Fruit fly (Drosophila melanogaster) whole organism, embryonic: ENCODE data around the gene Traf-like.
A peak's percentile ranks its signal among the peaks of the same experiment; 100 is the strongest.

Source experiments
- Asciz ChIP-seq: fragments of 200-800 bp; sonication (Bioruptor generic); optimal IDR thresholded peaks from 2 replicates; lab custom pipeline; 2017; ENCODE audit warnings: missing biosample characterization, mild to moderate bottlenecking, missing genetic modification characterization, missing genetic modification reagents
- Awh ChIP-seq: fragments of 200-800 bp; sonication (Bioruptor generic); IDR thresholded peaks from 2 replicates; pipeline ENCODE4, ENCODE4 v1.3.6; 2022; ENCODE audit warnings: missing biosample characterization, missing genetic modification characterization
- Bteb2 ChIP-seq: fragments of 200-800 bp; sonication (Bioruptor generic); optimal IDR thresholded peaks from 2 replicates; lab custom pipeline; 2016; ENCODE audit warnings: missing biosample characterization, missing genetic modification characterization
- C15 ChIP-seq: fragments of 200-800 bp; sonication (Bioruptor generic); IDR thresholded peaks from 3 replicates; pipeline ENCODE4 v1.3.6; 2022; ENCODE audit warnings: missing biosample characterization, missing genetic modification characterization
- CG10462 ChIP-seq: fragments of 200-800 bp; sonication (Bioruptor generic); optimal IDR thresholded peaks from 2 replicates; lab custom pipeline; 2016; ENCODE audit warnings: missing biosample characterization, missing genetic modification characterization
- CG10979 ChIP-seq: fragments of 200-800 bp; sonication (Bioruptor generic); optimal IDR thresholded peaks from 2 replicates; lab custom pipeline; 2018; ENCODE audit warnings: missing biosample characterization, mild to moderate bottlenecking, missing genetic modification characterization, moderate library complexity
- CG12236 ChIP-seq: fragments of 200-800 bp; sonication (Bioruptor generic); optimal IDR thresholded peaks from 2 replicates; lab custom pipeline; 2016; ENCODE audit warnings: missing biosample characterization, missing genetic modification characterization
- CG12769 ChIP-seq: fragments of 200-800 bp; sonication (Bioruptor generic); optimal IDR thresholded peaks from 2 replicates; lab custom pipeline; 2019; ENCODE audit warnings: missing biosample characterization, mild to moderate bottlenecking, missing genetic modification characterization, moderate library complexity
- CG12942 ChIP-seq: fragments of 200-800 bp; sonication (Bioruptor generic); optimal IDR thresholded peaks from 3 replicates; lab custom pipeline; 2016; ENCODE audit warnings: missing biosample characterization, missing genetic modification characterization
- CG14014 ChIP-seq: fragments of 200-800 bp; sonication (Bioruptor generic); IDR thresholded peaks from 2 replicates; pipeline ENCODE4 v1.3.6; 2022; ENCODE audit warnings: missing biosample characterization, missing genetic modification characterization
- CG14667 ChIP-seq: fragments of 200-800 bp; sonication (Bioruptor generic); IDR thresholded peaks from 2 replicates; pipeline ENCODE4 v1.3.6; 2022; ENCODE audit warnings: missing biosample characterization, missing genetic modification characterization
- CG14965 ChIP-seq: fragments of 200-800 bp; sonication (Bioruptor generic); optimal IDR thresholded peaks from 2 replicates; lab custom pipeline; 2016; ENCODE audit warnings: missing biosample characterization, missing genetic modification characterization, borderline replicate concordance
- CG18476 ChIP-seq: fragments of 200-800 bp; sonication (Bioruptor generic); optimal IDR thresholded peaks from 2 replicates; lab custom pipeline; 2016; ENCODE audit warnings: missing biosample characterization, mild to moderate bottlenecking, missing genetic modification characterization
- CG34224 ChIP-seq: fragments of 200-800 bp; sonication (Bioruptor generic); IDR thresholded peaks from 3 replicates; pipeline ENCODE4 v1.3.6; 2022; ENCODE audit warnings: missing biosample characterization, missing genetic modification characterization; ENCODE audit not compliant: partially characterized antibody
- CG6683 ChIP-seq: fragments of 200-800 bp; sonication (Bioruptor generic); optimal IDR thresholded peaks from 2 replicates; lab custom pipeline; 2017; ENCODE audit warnings: missing biosample characterization, mild to moderate bottlenecking, missing genetic modification characterization, missing genetic modification reagents
- CG6791 ChIP-seq: fragments of 200-800 bp; sonication (Bioruptor generic); IDR thresholded peaks from 3 replicates; pipeline ENCODE4 v1.3.6; 2022; ENCODE audit warnings: missing biosample characterization, missing genetic modification characterization; ENCODE audit not compliant: partially characterized antibody
- CG6854 ChIP-seq: fragments of 200-800 bp; sonication (Bioruptor generic); optimal IDR thresholded peaks from 3 replicates; lab custom pipeline; 2017; ENCODE audit warnings: missing biosample characterization, mild to moderate bottlenecking, missing genetic modification characterization
- CG8478 ChIP-seq: fragments of >200 bp; optimal IDR thresholded peaks from 2 replicates; lab custom pipeline; 2018
- HHEX ChIP-seq: fragments of 200-800 bp; sonication (Bioruptor generic); optimal IDR thresholded peaks from 3 replicates; lab custom pipeline; 2017; ENCODE audit warnings: missing biosample characterization, mild to moderate bottlenecking, missing genetic modification characterization, missing genetic modification reagents
- MTF-1 ChIP-seq: fragments of 200-800 bp; sonication (Bioruptor generic); optimal IDR thresholded peaks from 2 replicates; lab custom pipeline; 2018; ENCODE audit warnings: missing biosample characterization, mild to moderate bottlenecking, missing genetic modification characterization, borderline replicate concordance
- NK7.1 ChIP-seq: fragments of 200-800 bp; sonication (Bioruptor generic); optimal IDR thresholded peaks from 3 replicates; lab custom pipeline; 2016; ENCODE audit warnings: missing biosample characterization, missing genetic modification characterization
- Neu2 ChIP-seq: fragments of 200-800 bp; sonication (Bioruptor generic); optimal IDR thresholded peaks from 3 replicates; lab custom pipeline; 2016; ENCODE audit warnings: missing biosample characterization, missing genetic modification characterization, borderline replicate concordance
- Opbp ChIP-seq: fragments of 200-800 bp; sonication (Bioruptor generic); IDR thresholded peaks from 3 replicates; pipeline ENCODE4 v1.3.6; 2022; ENCODE audit warnings: missing biosample characterization, missing genetic modification characterization; ENCODE audit not compliant: partially characterized antibody
- aop ChIP-seq: fragments of 200-800 bp; sonication (Bioruptor generic); IDR thresholded peaks from 2 replicates; pipeline ENCODE4 v1.3.6; 2022; ENCODE audit warnings: missing biosample characterization, missing genetic modification characterization
- ara ChIP-seq: fragments of 200-800 bp; sonication (Bioruptor generic); IDR thresholded peaks from 2 replicates; pipeline ENCODE4 v1.3.6; 2022; ENCODE audit warnings: missing biosample characterization, missing genetic modification characterization
- ato ChIP-seq: fragments of 200-800 bp; sonication (Bioruptor generic); IDR thresholded peaks from 2 replicates; pipeline ENCODE4 v1.3.6; 2022; ENCODE audit warnings: missing biosample characterization, missing genetic modification characterization; ENCODE audit not compliant: partially characterized antibody
- az2 ChIP-seq: fragments of 200-800 bp; sonication (Bioruptor generic); optimal IDR thresholded peaks from 3 replicates; lab custom pipeline; 2016; ENCODE audit warnings: missing biosample characterization, missing genetic modification characterization
- chif ChIP-seq, 2 experiments: fragments of 200-800 bp; sonication (Bioruptor generic); optimal IDR thresholded peaks; 3 replicates each; lab custom pipeline; 2016; ENCODE audit warnings: missing biosample characterization in 2 of 2, missing genetic modification characterization in 2 of 2
- dan ChIP-seq: fragments of 200-800 bp; sonication (Bioruptor generic); IDR thresholded peaks from 2 replicates; pipeline ENCODE4 v1.3.6; 2022; ENCODE audit warnings: missing biosample characterization, missing genetic modification characterization
- danr ChIP-seq: fragments of 200-800 bp; sonication (Bioruptor generic); IDR thresholded peaks from 2 replicates; pipeline ENCODE4 v1.3.6; 2022; ENCODE audit warnings: missing biosample characterization, missing genetic modification characterization
- emc ChIP-seq: fragments of 200-800 bp; sonication (Bioruptor generic); optimal IDR thresholded peaks from 2 replicates; lab custom pipeline; 2016; ENCODE audit warnings: missing biosample characterization, missing genetic modification characterization
- fd102C ChIP-seq: fragments of 200-800 bp; sonication (Bioruptor generic); optimal IDR thresholded peaks from 2 replicates; lab custom pipeline; 2018; ENCODE audit warnings: missing biosample characterization, mild to moderate bottlenecking, missing genetic modification characterization, moderate library complexity
- fd96Cb ChIP-seq: fragments of 200-800 bp; sonication (Bioruptor generic); optimal IDR thresholded peaks from 2 replicates; lab custom pipeline; 2018; ENCODE audit warnings: missing biosample characterization, mild to moderate bottlenecking, missing genetic modification characterization, moderate library complexity
- ham ChIP-seq: fragments of 200-800 bp; sonication (Bioruptor generic); IDR thresholded peaks from 2 replicates; pipeline ENCODE4 v1.3.6; 2022; ENCODE audit warnings: missing biosample characterization, missing genetic modification characterization
- lilli ChIP-seq: fragments of 200-800 bp; sonication (Bioruptor generic); optimal IDR thresholded peaks from 3 replicates; lab custom pipeline; 2016; ENCODE audit warnings: missing biosample characterization, missing genetic modification characterization
- odd ChIP-seq: fragments of 200-800 bp; sonication (Bioruptor generic); optimal IDR thresholded peaks from 2 replicates; lab custom pipeline; 2017; ENCODE audit warnings: missing biosample characterization, mild to moderate bottlenecking, missing genetic modification characterization
- pzg ChIP-seq: fragments of 200-800 bp; sonication (Bioruptor generic); optimal IDR thresholded peaks from 3 replicates; lab custom pipeline; 2018; ENCODE audit warnings: missing biosample characterization, mild to moderate bottlenecking, missing genetic modification characterization, moderate library complexity
- run ChIP-seq: fragments of 200-800 bp; sonication (Bioruptor generic); optimal IDR thresholded peaks from 3 replicates; lab custom pipeline; 2018; ENCODE audit warnings: missing biosample characterization, mild to moderate bottlenecking, missing genetic modification characterization
- so ChIP-seq: fragments of 200-800 bp; sonication (Bioruptor generic); IDR thresholded peaks from 3 replicates; pipeline ENCODE4 v1.3.6; 2022; ENCODE audit warnings: missing biosample characterization, missing genetic modification characterization
- stwl ChIP-seq: fragments of 200-800 bp; sonication (Bioruptor generic); optimal IDR thresholded peaks from 3 replicates; lab custom pipeline; 2018; ENCODE audit warnings: missing biosample characterization, mild to moderate bottlenecking, missing genetic modification characterization, moderate library complexity
- wdn ChIP-seq: fragments of 200-800 bp; sonication (Bioruptor generic); IDR thresholded peaks from 2 replicates; pipeline ENCODE4 v1.3.6; 2022; ENCODE audit warnings: missing biosample characterization, missing genetic modification characterization

The Traf-like gene

dm6 chrX:16448252-16449191 is 33.7 kb downstream of the Traf-like start, which contains the start of the genes CG34015 and eIF4H1 (continued):
- no peak for TF ChIP-seq Neu2
- no peak for TF ChIP-seq C15 (GFP tag; lab: Robert Waterston, UW)
- peak; percentile 78 for TF ChIP-seq pzg (GFP tag; lab: Kevin White, UChicago)
- TF ChIP-seq emc (GFP tag; lab: Kevin White, UChicago), result no peak
- TF ChIP-seq Awh (GFP tag; lab: Robert Waterston, UW), result no peak
- no peak for TF ChIP-seq danr (GFP tag; lab: Robert Waterston, UW)
- TF ChIP-seq CG6683 (GFP tag; lab: Kevin White, UChicago), result no peak
- no peak for TF ChIP-seq chif (GFP tag; optimal IDR thresholded peaks at IDR 0.05; lab: Kevin White, UChicago)
- TF ChIP-seq ham (GFP tag; lab: Robert Waterston, UW), result no peak
- no peak for TF ChIP-seq CG10979
- TF ChIP-seq CG6791 (GFP tag; lab: Robert Waterston, UW), result peak; percentile 55; the same call in 2 of the 3 replicates
- TF ChIP-seq Asciz (GFP tag; lab: Kevin White, UChicago), result no peak
- no peak for TF ChIP-seq fd102C (GFP tag; lab: Kevin White, UChicago)
- no peak for TF ChIP-seq az2 (GFP tag; lab: Kevin White, UChicago)
- TF ChIP-seq CG12942, result no peak
- 0 out of 3 replicates have a peak, but pooled peaks have one; percentile 54 for TF ChIP-seq Opbp (GFP tag; lab: Robert Waterston, UW)
- no peak for TF ChIP-seq dan
- no peak for TF ChIP-seq HHEX (GFP tag; lab: Kevin White, UChicago)
- peak; percentile 48 for TF ChIP-seq stwl (tag; lab: Kevin White, UChicago)
- TF ChIP-seq ara (GFP tag; lab: Robert Waterston, UW), result no peak
- TF ChIP-seq fd96Cb, result no peak
- TF ChIP-seq NK7.1 (GFP tag; lab: Kevin White, UChicago), result no peak
- TF ChIP-seq CG8478 (lab: Kevin White, UChicago), result peak; percentile 89
- no peak for TF ChIP-seq Bteb2 (GFP tag; lab: Kevin White, UChicago)
- TF ChIP-seq lilli (GFP tag; lab: Kevin White, UChicago), result no peak
- no peak for TF ChIP-seq CG14965 (GFP tag; lab: Kevin White, UChicago)
- TF ChIP-seq aop (GFP tag; lab: Robert Waterston, UW), result no peak
- TF ChIP-seq MTF-1, result no peak
- TF ChIP-seq CG10462 (GFP tag; lab: Kevin White, UChicago), result no peak
- no peak for TF ChIP-seq CG18476
- peak; percentile 16 for TF ChIP-seq CG6854 (GFP tag; lab: Kevin White, UChicago)
- TF ChIP-seq odd, result no peak
- no peak for TF ChIP-seq run (tag; lab: Kevin White, UChicago)
- TF ChIP-seq CG12236 (GFP tag; lab: Kevin White, UChicago), result no peak
- no peak for TF ChIP-seq CG14667 (GFP tag; lab: Robert Waterston, UW)
- TF ChIP-seq wdn (GFP tag; lab: Robert Waterston, UW), result no peak
- TF ChIP-seq CG12769 (tag; lab: Kevin White, UChicago), result no peak
- no peak for TF ChIP-seq ato (GFP tag; lab: Robert Waterston, UW)
- TF ChIP-seq CG34224 (GFP tag; lab: Robert Waterston, UW), result peak; percentile 22; the same call in 1 of the 3 replicates
- TF ChIP-seq CG14014 (GFP tag; lab: Robert Waterston, UW), result no peak
- TF ChIP-seq so (GFP tag; lab: Robert Waterston, UW), result no peak
